Fruit fly (Drosophila melanogaster) whole organism, wandering third instar larva: ENCODE measurements around the gene Ir67a.
A peak's percentile ranks its signal among the peaks of the same experiment; 100 is the strongest.

ENCODE experiments used
- Abd-B ChIP-seq: fragments of >200 bp; optimal IDR thresholded peaks from 2 replicates; lab custom pipeline; 2017; ENCODE audit warnings: missing biosample characterization, missing genetic modification characterization
- CrebA ChIP-seq: fragments of 200-800 bp; sonication (Bioruptor generic); optimal IDR thresholded peaks from 2 replicates; lab custom pipeline; 2016; ENCODE audit warnings: missing biosample characterization, mild to moderate bottlenecking, missing genetic modification characterization, borderline replicate concordance
- Hr78 ChIP-seq: fragments of >200 bp; optimal IDR thresholded peaks from 2 replicates; lab custom pipeline; 2017; ENCODE audit warnings: missing biosample characterization, missing genetic modification characterization
- Myc ChIP-seq: fragments of >200 bp; optimal IDR thresholded peaks from 2 replicates; lab custom pipeline; 2017
- fru ChIP-seq: fragments of 200-800 bp; sonication (Bioruptor generic); optimal IDR thresholded peaks from 3 replicates; lab custom pipeline; 2016; ENCODE audit warnings: missing biosample characterization, mild to moderate bottlenecking, missing genetic modification characterization
- h ChIP-seq: fragments of 200-800 bp; sonication (Bioruptor generic); optimal IDR thresholded peaks from 3 replicates; lab custom pipeline; 2016; ENCODE audit warnings: missing biosample characterization, mild to moderate bottlenecking, missing genetic modification characterization
- lola ChIP-seq: fragments of >200 bp; optimal IDR thresholded peaks from 2 replicates; lab custom pipeline; 2017; ENCODE audit warnings: missing biosample characterization, missing genetic modification characterization
- pan ChIP-seq: fragments of >200 bp; optimal IDR thresholded peaks from 2 replicates; lab custom pipeline; 2017
- psq ChIP-seq: fragments of 200-800 bp; sonication (Bioruptor generic); optimal IDR thresholded peaks from 3 replicates; lab custom pipeline; 2017; ENCODE audit warnings: missing biosample characterization, mild to moderate bottlenecking, missing genetic modification characterization, moderate library complexity
- usp ChIP-seq: fragments of >200 bp; optimal IDR thresholded peaks from 2 replicates; lab custom pipeline; 2017; ENCODE audit warnings: missing biosample characterization, missing genetic modification characterization

dm6 chr3L:9546875-9547324 is 3.1 kb upstream of the Ir67a start, which contains the start of gene CG42673:
- no peak for TF ChIP-seq h (GFP tag; lab: Kevin White, UChicago)
- TF ChIP-seq fru (GFP tag; lab: Kevin White, UChicago) = no peak
- TF ChIP-seq usp (GFP tag; lab: Kevin White, UChicago) = no peak
- TF ChIP-seq Myc (lab: Kevin White, UChicago) = no peak
- no peak for TF ChIP-seq Abd-B (GFP tag; lab: Kevin White, UChicago)
- TF ChIP-seq CrebA (GFP tag; lab: Kevin White, UChicago) = peak; percentile 36
- TF ChIP-seq lola = no peak
- TF ChIP-seq Hr78 (GFP tag; lab: Kevin White, UChicago) = no peak
- no peak for TF ChIP-seq pan (lab: Kevin White, UChicago)
- TF ChIP-seq psq (GFP tag; lab: Kevin White, UChicago) = no peak
